Worm (Caenorhabditis elegans) whole organism, L2 larva: ENCODE measurements around the gene R193.2.

Experiments used
- C34F6.9 ChIP-seq: fragments of 150-350 bp; optimal IDR thresholded peaks from 2 replicates; lab custom pipeline; 2014; ENCODE audit warnings: missing biosample characterization, missing genetic modification characterization
- F13H6.1 ChIP-seq: sonication (generic microtip); optimal IDR thresholded peaks from 2 replicates; lab custom pipeline; 2016; ENCODE audit warnings: missing genetic modification characterization, missing compliant biosample characterization
- ZK546.5 ChIP-seq: sonication (generic microtip); optimal IDR thresholded peaks from 2 replicates; lab custom pipeline; 2017; ENCODE audit warnings: missing biosample characterization, missing genetic modification characterization
- alr-1 ChIP-seq: fragments of 150-350 bp; optimal IDR thresholded peaks from 2 replicates; lab custom pipeline; 2014; ENCODE audit warnings: missing biosample characterization, missing genetic modification characterization
- aly-2 ChIP-seq: fragments of 150-350 bp; optimal IDR thresholded peaks from 2 replicates; lab custom pipeline; 2014; ENCODE audit warnings: missing biosample characterization, missing genetic modification characterization
- blmp-1 ChIP-seq: sonication (generic microtip); optimal IDR thresholded peaks from 2 replicates; lab custom pipeline; 2017; ENCODE audit warnings: missing genetic modification characterization, mild to moderate bottlenecking, missing compliant biosample characterization, antibody characterized with exemption, moderate library complexity; ENCODE audit not compliant: insufficient read depth
- ceh-16 ChIP-seq: fragments of 150-350 bp; optimal IDR thresholded peaks from 2 replicates; lab custom pipeline; 2014; ENCODE audit warnings: missing biosample characterization, missing genetic modification characterization
- ceh-82 ChIP-seq: fragments of 150-350 bp; optimal IDR thresholded peaks from 2 replicates; lab custom pipeline; 2014; ENCODE audit warnings: missing biosample characterization, missing genetic modification characterization
- crh-2 ChIP-seq: sonication (generic microtip); optimal IDR thresholded peaks from 2 replicates; lab custom pipeline; 2017; ENCODE audit warnings: missing biosample characterization, missing genetic modification characterization
- dmd-4 ChIP-seq: sonication (generic microtip); optimal IDR thresholded peaks from 2 replicates; lab custom pipeline; 2017; ENCODE audit warnings: missing biosample characterization, missing genetic modification characterization
- elt-3 ChIP-seq: sonication (generic microtip); optimal IDR thresholded peaks from 2 replicates; lab custom pipeline; 2017; ENCODE audit warnings: missing biosample characterization, missing genetic modification characterization
- fos-1 ChIP-seq: fragments of 150-350 bp; optimal IDR thresholded peaks from 2 replicates; lab custom pipeline; 2014; ENCODE audit warnings: missing biosample characterization, missing genetic modification characterization
- gmeb-1 ChIP-seq: fragments of 150-350 bp; optimal IDR thresholded peaks from 2 replicates; lab custom pipeline; 2014; ENCODE audit warnings: missing biosample characterization, missing genetic modification characterization
- mab-5 ChIP-seq: fragments of 150-350 bp; optimal IDR thresholded peaks from 2 replicates; lab custom pipeline; 2014; ENCODE audit warnings: missing biosample characterization, missing genetic modification characterization
- nhr-10 ChIP-seq: sonication (generic microtip); optimal IDR thresholded peaks from 2 replicates; lab custom pipeline; 2017; ENCODE audit warnings: missing biosample characterization, missing genetic modification characterization
- nhr-129 ChIP-seq: fragments of 150-350 bp; optimal IDR thresholded peaks from 2 replicates; lab custom pipeline; 2014; ENCODE audit warnings: missing biosample characterization, missing genetic modification characterization
- nhr-21 ChIP-seq: fragments of 150-350 bp; optimal IDR thresholded peaks from 2 replicates; lab custom pipeline; 2014; ENCODE audit warnings: missing biosample characterization, missing genetic modification characterization
- nhr-237 ChIP-seq: fragments of 150-350 bp; optimal IDR thresholded peaks from 2 replicates; lab custom pipeline; 2014; ENCODE audit warnings: missing biosample characterization, missing genetic modification characterization
- nhr-25 ChIP-seq: fragments of 150-350 bp; sonication (generic microtip); optimal IDR thresholded peaks from 3 replicates; lab custom pipeline; 2014; ENCODE audit warnings: missing biosample characterization, missing genetic modification characterization
- nhr-6 ChIP-seq: fragments of 150-350 bp; optimal IDR thresholded peaks from 2 replicates; lab custom pipeline; 2014; ENCODE audit warnings: missing biosample characterization, missing genetic modification characterization
- nhr-77 ChIP-seq: fragments of 150-350 bp; optimal IDR thresholded peaks from 2 replicates; lab custom pipeline; 2014; ENCODE audit warnings: missing biosample characterization, missing genetic modification characterization
- peb-1 ChIP-seq: fragments of 150-350 bp; optimal IDR thresholded peaks from 2 replicates; lab custom pipeline; 2014; ENCODE audit warnings: missing biosample characterization, missing genetic modification characterization
- sem-4 ChIP-seq: fragments of 150-350 bp; optimal IDR thresholded peaks from 2 replicates; lab custom pipeline; 2014; ENCODE audit warnings: missing biosample characterization, missing genetic modification reagents, missing genetic modification characterization
- skn-1 ChIP-seq: sonication (generic microtip); optimal IDR thresholded peaks from 2 replicates; lab custom pipeline; 2017; ENCODE audit warnings: missing biosample characterization, missing genetic modification characterization
- sma-3 ChIP-seq: sonication (generic microtip); optimal IDR thresholded peaks from 2 replicates; lab custom pipeline; 2016; ENCODE audit warnings: missing genetic modification reagents, missing genetic modification characterization, missing compliant biosample characterization
- sma-9 ChIP-seq, 2 experiments: fragments of 150-350 bp in 1 of 2; sonication (generic microtip) in 1 of 2; optimal IDR thresholded peaks; 2 replicates each; lab custom pipeline; 2014 to 2016; ENCODE audit warnings: missing genetic modification characterization in 2 of 2, mild to moderate bottlenecking in 1 of 2, missing biosample characterization in 1 of 2, missing compliant biosample characterization in 1 of 2, missing genetic modification reagents in 1 of 2, moderate library complexity in 1 of 2
- snpc-4 ChIP-seq: fragments of 150-350 bp; optimal IDR thresholded peaks from 2 replicates; lab custom pipeline; 2014; ENCODE audit warnings: missing biosample characterization, missing genetic modification characterization
- unc-55 ChIP-seq: fragments of 150-350 bp; sonication (generic microtip); optimal IDR thresholded peaks from 3 replicates; lab custom pipeline; 2014; ENCODE audit warnings: missing biosample characterization, missing genetic modification reagents, missing genetic modification characterization
- unc-62 ChIP-seq: fragments of 150-350 bp; optimal IDR thresholded peaks from 2 replicates; lab custom pipeline; 2014; ENCODE audit warnings: missing biosample characterization, missing genetic modification reagents, missing genetic modification characterization
- ztf-1 ChIP-seq: fragments of 200-800 bp; sonication (Bioruptor generic); conservative IDR thresholded peaks from 2 replicates; pipeline ENCODE4 v1.3.6; 2022; ENCODE audit warnings: missing genetic modification characterization, missing compliant biosample characterization

R193.2 gene

DNA sequence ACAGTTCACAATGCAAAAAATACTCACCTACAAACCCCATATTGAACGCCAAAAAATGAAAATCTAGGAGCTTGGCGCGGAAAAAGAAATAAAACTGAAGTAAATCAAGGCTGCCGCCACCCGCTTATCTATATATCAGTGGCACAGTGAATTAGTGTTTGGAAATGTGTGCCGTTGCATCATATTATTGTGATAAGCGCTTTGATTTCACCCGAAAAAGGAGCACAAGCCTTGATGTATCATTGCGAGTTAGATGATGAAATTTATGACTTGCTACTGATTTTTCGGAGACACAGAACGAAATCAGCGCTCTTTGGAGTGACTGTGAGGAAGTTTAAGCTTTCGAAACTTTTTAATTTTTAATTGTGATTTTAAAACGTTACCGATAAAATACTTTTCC, at the start of gene R193.2, which contains the start of gene R193.6:
TSS of gene R193.2 (minus strand) at position 148 of the 400 bp plus-strand sequence.
TSS of gene R193.6 (plus strand) at position 350 of the 400 bp plus-strand sequence.
- TF ChIP-seq gmeb-1 (tag; lab: Kevin White, UChicago) (peak; percentile 16), ztf-1 (GFP tag; lab: Robert Waterston, UW) (no peak), nhr-129 (tag; lab: Kevin White, UChicago) (peak; percentile 95), fos-1 (peak; percentile 97), sma-9 (GFP tag; optimal IDR thresholded peaks at IDR 0.05; lab: Kevin White, UChicago) (peak; percentile 18), sma-9 (tag; optimal IDR thresholded peaks at IDR 0.05; lab: Kevin White, UChicago) (no peak), crh-2 (tag; lab: Kevin White, UChicago) (peak; percentile 72)

DNA sequence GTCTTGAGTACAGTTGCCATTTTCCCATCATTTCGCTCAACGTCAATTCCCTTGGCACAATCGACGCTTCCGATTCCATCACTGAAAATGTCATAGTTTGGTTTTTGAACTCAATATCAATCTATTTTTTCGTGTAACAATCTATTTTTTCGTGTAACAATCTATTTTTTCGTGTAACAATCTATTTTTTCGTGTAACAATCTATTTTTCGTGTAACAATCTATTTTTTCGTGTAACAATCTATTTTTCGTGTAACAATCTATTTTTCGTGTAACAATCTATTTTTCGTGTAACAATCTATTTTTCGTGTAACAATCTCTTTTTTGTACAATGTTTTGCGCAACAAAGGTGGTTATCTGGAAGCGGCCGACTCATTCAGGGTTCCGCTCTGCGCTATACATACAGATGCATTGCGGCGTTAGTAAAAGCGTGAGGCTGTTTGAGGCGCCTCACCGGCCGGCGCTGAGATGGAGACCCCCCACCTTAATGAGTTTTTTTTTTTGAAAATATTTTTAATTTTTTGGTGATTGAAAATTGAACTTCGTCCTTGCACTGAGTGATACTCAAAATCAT, 46.9 kb upstream of the R193.2 start:
- peak; percentile 35 for TF ChIP-seq snpc-4 (tag; lab: Kevin White, UChicago)

DNA sequence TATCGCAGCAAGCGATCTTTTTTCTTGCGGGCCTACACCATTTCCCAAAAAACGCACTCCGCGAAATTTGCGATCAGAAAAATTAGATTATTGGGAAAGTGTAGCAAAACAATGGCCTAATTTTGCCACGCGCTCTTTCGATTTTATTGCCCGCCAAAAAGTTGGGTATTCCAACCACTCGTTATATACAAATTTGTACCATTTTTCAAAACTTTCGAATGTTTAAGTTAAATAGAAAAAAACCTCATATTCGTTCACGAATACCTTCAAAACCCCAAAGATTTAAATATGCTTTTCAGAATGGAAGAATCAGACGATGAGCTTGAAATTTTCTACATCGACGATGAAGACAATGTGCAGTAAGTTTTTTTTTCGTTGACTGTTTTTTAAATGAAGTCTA, 44.5 kb upstream of the R193.2 start, which contains the start of gene T13G4.1:
TSS of gene T13G4.1 (plus strand) at position 301 of the 400 bp plus-strand sequence.
- TF ChIP-seq nhr-77 (tag; lab: Kevin White, UChicago): no peak
- no peak for TF ChIP-seq blmp-1
- no peak for TF ChIP-seq unc-62 (GFP tag; lab: Kevin White, UChicago)
- TF ChIP-seq nhr-237 (tag; lab: Kevin White, UChicago): no peak
- TF ChIP-seq nhr-129 (tag; lab: Kevin White, UChicago): no peak
- TF ChIP-seq, all 48 proteins: peak for 0

DNA sequence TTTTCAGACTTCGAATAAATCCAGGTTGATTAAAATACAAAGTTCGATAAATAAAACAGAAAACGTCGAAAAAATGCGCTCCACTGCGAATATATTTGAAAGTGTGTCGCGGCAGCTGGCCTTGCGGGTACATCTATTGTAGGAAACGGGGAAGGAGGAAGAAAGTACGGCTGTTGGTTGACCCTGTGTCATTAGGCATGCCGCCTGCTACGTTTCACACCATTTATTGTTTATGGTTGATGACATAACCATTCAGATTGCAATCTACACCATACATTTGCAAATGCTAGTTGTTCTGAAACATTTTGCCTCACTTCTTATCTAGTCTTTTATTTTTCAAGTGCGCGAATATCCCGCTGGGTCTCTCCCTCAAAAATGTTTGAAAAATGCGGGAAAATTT, 43.2 kb upstream of the R193.2 start, which contains the start of gene T13G4.4:
TSS of gene T13G4.4 (minus strand) at position 97 of the 400 bp plus-strand sequence.
- no peak for TF ChIP-seq ceh-82 (tag; lab: Kevin White, UChicago)
- TF ChIP-seq unc-62 (GFP tag; lab: Kevin White, UChicago): no peak
- peak; percentile 22 for TF ChIP-seq nhr-25 (tag; lab: Kevin White, UChicago)

DNA sequence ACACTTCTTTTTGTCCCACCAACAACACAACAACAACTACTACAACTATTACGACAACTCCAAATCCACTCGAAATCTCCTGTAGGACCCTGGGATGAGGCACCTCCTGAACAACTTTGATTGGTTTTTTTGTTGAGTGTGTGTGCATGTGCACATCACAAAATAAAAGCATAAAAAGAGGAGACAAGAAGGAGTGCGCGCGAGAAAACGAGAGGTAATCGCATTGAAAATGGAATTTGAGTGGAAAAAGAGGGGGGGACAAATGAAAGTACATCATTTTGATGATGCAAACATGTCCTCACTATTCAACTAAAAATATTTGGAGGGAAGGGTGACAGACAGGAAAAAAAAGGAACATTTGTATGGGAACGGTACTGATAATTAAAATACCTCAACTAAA, 37.1 kb upstream of the R193.2 start:
- TF ChIP-seq sma-3 (GFP tag; lab: Kevin White, UChicago) (no peak), unc-62 (GFP tag; lab: Kevin White, UChicago) (no peak), C34F6.9 (tag; lab: Kevin White, UChicago) (no peak), nhr-77 (tag; lab: Kevin White, UChicago) (no peak), ceh-16 (tag; lab: Kevin White, UChicago) (no peak), fos-1 (no peak)

DNA sequence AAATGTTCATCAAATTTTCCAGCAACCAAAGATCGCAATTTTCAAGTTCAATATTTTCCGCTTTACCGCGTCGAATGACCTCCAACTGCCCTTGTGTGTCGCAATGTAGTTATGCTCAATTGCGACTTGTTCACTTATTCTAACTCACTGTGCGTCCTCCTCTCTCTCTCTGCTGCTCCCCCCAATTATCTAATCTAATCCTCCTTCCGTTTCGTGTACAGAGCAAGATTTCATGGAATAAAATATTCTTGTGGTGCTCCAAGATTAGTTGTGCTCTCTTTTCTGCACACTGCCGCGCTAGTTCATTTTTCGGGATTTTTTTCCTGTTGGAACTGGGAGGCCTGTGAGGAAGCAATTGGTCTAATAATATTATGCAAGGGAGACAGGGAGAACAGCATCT, 35.6 kb upstream of the R193.2 start:
- TF ChIP-seq nhr-6 (tag; lab: Kevin White, UChicago) (no peak), unc-55 (GFP tag; lab: Kevin White, UChicago) (no peak), sem-4 (tag; lab: Kevin White, UChicago) (no peak)
- TF ChIP-seq, all 48 proteins: peak for 0

DNA sequence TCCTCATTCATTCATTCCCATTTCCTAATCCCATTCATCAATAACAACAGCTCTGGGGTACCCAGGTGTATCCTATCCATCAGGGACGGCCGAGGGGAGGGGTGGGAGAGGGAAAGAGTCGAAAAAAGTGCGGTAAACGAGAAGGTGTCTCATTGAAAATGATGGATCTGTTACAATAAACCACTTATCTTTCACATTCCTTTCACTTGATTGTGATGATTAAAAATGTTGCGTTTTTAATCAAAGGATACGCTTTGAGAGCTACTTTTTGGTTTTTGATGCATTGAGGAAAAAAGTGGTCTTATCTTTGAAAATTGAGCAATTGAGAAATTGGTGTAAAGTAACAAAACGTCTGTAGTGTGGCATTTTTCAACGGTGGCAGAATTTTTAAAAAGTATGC, 34.9 kb upstream of the R193.2 start:
- TF ChIP-seq C34F6.9 (tag; lab: Kevin White, UChicago) (no peak), F13H6.1 (tag; lab: Kevin White, UChicago) (no peak), dmd-4 (tag; lab: Kevin White, UChicago) (no peak), nhr-10 (no peak), nhr-21 (tag; lab: Kevin White, UChicago) (no peak), ZK546.5 (tag; lab: Kevin White, UChicago) (no peak), skn-1 (no peak), elt-3 (tag; lab: Kevin White, UChicago) (no peak), aly-2 (tag; lab: Kevin White, UChicago) (no peak), unc-62 (GFP tag; lab: Kevin White, UChicago) (no peak), peb-1 (tag; lab: Kevin White, UChicago) (no peak), mab-5 (tag; lab: Kevin White, UChicago) (no peak), nhr-77 (tag; lab: Kevin White, UChicago) (no peak), alr-1 (tag; lab: Kevin White, UChicago) (no peak), gmeb-1 (tag; lab: Kevin White, UChicago) (no peak), nhr-237 (tag; lab: Kevin White, UChicago) (no peak), nhr-129 (tag; lab: Kevin White, UChicago) (no peak)
